Worm (Caenorhabditis elegans): Measurements from ENCODE around the gene srg-4.

Gene srg-4

ce11 chrIII:6303114-6303647 lies 41.3 kb upstream of the srg-4 start, which contains the start of gene F47D12.9:
Gene F47D12.9 (minus strand): TSS chrIII:6303380.
- no peak for TF ChIP-seq dmd-4 (tag; optimal IDR thresholded peaks at IDR 0.05; ENCODE audit: borderline replicate concordance)
- TF ChIP-seq pag-3 (tag; optimal IDR thresholded peaks at IDR 0.05; ENCODE audit: borderline replicate concordance): no peak
- TF ChIP-seq sox-2 (GFP tag; IDR thresholded peaks at IDR 0.05): peak; percentile 25; the same call in 1 of the 2 replicates
- TF ChIP-seq F13H6.1 (tag; optimal IDR thresholded peaks at IDR 0.05): no peak
- no peak for TF ChIP-seq ceh-22 (tag; optimal IDR thresholded peaks at IDR 0.05)
- no peak for TF ChIP-seq fax-1 (tag; optimal IDR thresholded peaks at IDR 0.05)
- no peak for TF ChIP-seq hlh-8 (tag; optimal IDR thresholded peaks at IDR 0.05)
- TF ChIP-seq Y22D7AL.16 (tag; optimal IDR thresholded peaks at IDR 0.05): no peak
- no peak for TF ChIP-seq lim-6 (tag; optimal IDR thresholded peaks at IDR 0.05)
- TF ChIP-seq hlh-13 (GFP tag; optimal IDR thresholded peaks at IDR 0.05): no peak
- TF ChIP-seq syd-9 (tag; optimal IDR thresholded peaks at IDR 0.05): no peak
- no peak for TF ChIP-seq ref-2 (tag; optimal IDR thresholded peaks at IDR 0.05)
- TF ChIP-seq nfya-1 (tag; optimal IDR thresholded peaks at IDR 0.05): peak; percentile 51
- TF ChIP-seq ceh-31 (tag; optimal IDR thresholded peaks at IDR 0.05): peak; percentile 58
- TF ChIP-seq gmeb-2 (tag; optimal IDR thresholded peaks at IDR 0.05): no peak
- no peak for TF ChIP-seq unc-3 (GFP tag; conservative IDR thresholded peaks at IDR 0.05)
- no peak for TF ChIP-seq unc-3 (tag; optimal IDR thresholded peaks at IDR 0.05)
- no peak for TF ChIP-seq unc-86 (tag; optimal IDR thresholded peaks at IDR 0.05)
- TF ChIP-seq unc-42 (tag; optimal IDR thresholded peaks at IDR 0.05): no peak
- no peak for TF ChIP-seq ceh-19 (GFP tag; optimal IDR thresholded peaks at IDR 0.05)
- no peak for TF ChIP-seq zip-5 (tag; optimal IDR thresholded peaks at IDR 0.05)
- TF ChIP-seq K09A11.1 (tag; optimal IDR thresholded peaks at IDR 0.05; ENCODE audit: insufficient read depth): no peak
- TF ChIP-seq K02D7.2 (tag; optimal IDR thresholded peaks at IDR 0.05): no peak
- TF ChIP-seq hlh-30 (tag; optimal IDR thresholded peaks at IDR 0.05; ENCODE audit: insufficient read depth): peak; percentile 97
- no peak for TF ChIP-seq dve-1 (tag; optimal IDR thresholded peaks at IDR 0.05)
- peak; percentile 81 for TF ChIP-seq elt-2 (tag; optimal IDR thresholded peaks at IDR 0.05)
- peak; percentile 46 for TF ChIP-seq ceh-18 (tag; optimal IDR thresholded peaks at IDR 0.05)
- no peak for TF ChIP-seq C38D4.7 (GFP tag; optimal IDR thresholded peaks at IDR 0.05)
- peak; percentile 11 for TF ChIP-seq unc-55 (GFP tag; optimal IDR thresholded peaks at IDR 0.05)

- TF ChIP-seq nfya-1 (tag; optimal IDR thresholded peaks at IDR 0.05): peak; percentile 23
Measured at ce11 chrIII:6301685-6302084, 39.8 kb upstream of the srg-4 start.

DNA sequence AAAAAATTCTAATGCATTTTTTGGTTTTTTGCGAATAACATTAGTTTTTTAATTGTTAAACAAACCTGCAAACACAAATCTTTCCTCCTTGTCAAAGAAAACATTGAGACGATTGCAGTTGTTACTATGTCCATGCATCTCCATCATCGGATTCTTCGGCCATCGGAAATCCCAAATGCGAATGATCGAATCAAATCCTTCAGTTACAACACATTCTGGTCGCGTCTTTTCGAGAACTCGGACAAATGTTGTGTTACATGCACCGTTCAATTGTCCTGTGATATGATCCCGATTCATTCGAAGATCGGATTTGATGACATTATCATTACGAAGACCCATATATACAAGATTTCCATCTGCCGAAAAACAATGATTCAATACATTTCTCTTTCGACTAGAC lies 38.4 kb upstream of the srg-4 start:
- no peak for TF ChIP-seq lim-6 (tag; optimal IDR thresholded peaks at IDR 0.05)
- TF ChIP-seq fax-1 (tag; optimal IDR thresholded peaks at IDR 0.05): no peak
- no peak for TF ChIP-seq zip-5 (tag; optimal IDR thresholded peaks at IDR 0.05)
- TF ChIP-seq hlh-13 (GFP tag; optimal IDR thresholded peaks at IDR 0.05): no peak
- no peak for TF ChIP-seq ama-1 (optimal IDR thresholded peaks at IDR 0.05)
- TF ChIP-seq ceh-45 (GFP tag; IDR thresholded peaks at IDR 0.05): no peak
- no peak for TF ChIP-seq ets-4 (tag; optimal IDR thresholded peaks at IDR 0.05)
- no peak for TF ChIP-seq fkh-10 (GFP tag; optimal IDR thresholded peaks at IDR 0.05)
- no peak for TF ChIP-seq lin-11 (tag; optimal IDR thresholded peaks at IDR 0.05)
- no peak for TF ChIP-seq sox-4 (tag; optimal IDR thresholded peaks at IDR 0.05)
- no peak for TF ChIP-seq mec-3 (tag; optimal IDR thresholded peaks at IDR 0.05; ENCODE audit: borderline replicate concordance)
- TF ChIP-seq hlh-30 (tag; optimal IDR thresholded peaks at IDR 0.05; ENCODE audit: insufficient read depth): no peak
- TF ChIP-seq ceh-19 (GFP tag; optimal IDR thresholded peaks at IDR 0.05): no peak
- no peak for TF ChIP-seq pqm-1 (tag; optimal IDR thresholded peaks at IDR 0.05)

DNA sequence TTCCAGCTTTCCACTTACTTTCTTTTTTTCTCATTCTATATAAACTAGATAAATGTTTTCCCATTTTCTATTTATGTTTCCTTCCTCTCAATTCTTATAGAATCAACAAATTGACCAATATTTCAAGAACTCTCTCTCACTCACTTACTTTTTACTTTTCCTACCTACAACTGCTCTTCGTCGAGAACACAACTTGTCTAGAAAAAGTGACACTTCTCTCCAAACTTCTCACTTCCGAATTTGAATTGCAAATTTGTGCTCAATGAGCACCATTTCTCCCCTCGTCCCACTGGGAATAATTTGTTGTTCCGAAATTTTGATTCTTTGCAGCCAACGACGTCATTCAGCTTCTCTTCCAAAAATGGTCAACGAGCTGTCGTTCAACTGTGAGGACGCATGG lies 36.2 kb upstream of the srg-4 start, which contains the start of gene F47D12.3:
F47D12.3 (plus strand) TSS at position 331 of the 400 bp plus-strand sequence.
- TF ChIP-seq fax-1 (tag; optimal IDR thresholded peaks at IDR 0.05) (no peak), elt-4 (tag; optimal IDR thresholded peaks at IDR 0.05) (no peak), ceh-45 (GFP tag; IDR thresholded peaks at IDR 0.05) (no peak), nfya-1 (tag; optimal IDR thresholded peaks at IDR 0.05) (no peak), sox-2 (GFP tag; IDR thresholded peaks at IDR 0.05) (no peak)

Data from whole organism, late embryonic.